Worm (Caenorhabditis elegans) whole organism, early embryonic: ENCODE data around the gene lips-5.

Experiments used
- ama-1 ChIP-seq: fragments of 150-350 bp; optimal IDR thresholded peaks from 2 replicates; lab custom pipeline; 2014
- ceh-13 ChIP-seq: fragments of 200-800 bp; sonication (Bioruptor generic); optimal IDR thresholded peaks from 2 replicates; lab custom pipeline; 2018; ENCODE audit warnings: mild to moderate bottlenecking, missing genetic modification characterization, missing compliant biosample characterization
- hmg-4 ChIP-seq: fragments of 200-800 bp; sonication (Bioruptor generic); optimal IDR thresholded peaks from 2 replicates; lab custom pipeline; 2018; ENCODE audit warnings: mild to moderate bottlenecking, missing genetic modification characterization, missing compliant biosample characterization
- pes-1 ChIP-seq: fragments of 200-800 bp; sonication (Bioruptor generic); IDR thresholded peaks from 2 replicates; pipeline ENCODE4 v1.3.6; 2022; ENCODE audit warnings: missing genetic modification reagents, missing genetic modification characterization, missing compliant biosample characterization
- tra-4 ChIP-seq: sonication (generic microtip); optimal IDR thresholded peaks from 2 replicates; lab custom pipeline; 2017; ENCODE audit warnings: missing genetic modification characterization, missing compliant biosample characterization

- TF ChIP-seq ama-1 (lab: Kevin White, UChicago) (no peak), ceh-13 (no peak), hmg-4 (no peak), pes-1 (GFP tag; lab: Robert Waterston, UW) (no peak), tra-4 (tag; lab: Kevin White, UChicago) (no peak)
Measured at ce11 chrIV:11743813-11744212, 29.7 kb downstream of the lips-5 start.
